Worm (Caenorhabditis elegans) whole organism, L1 larva: ENCODE results near the gene eif-3.G.

Experiments
- alr-1 ChIP-seq: fragments of 200-800 bp; sonication (Bioruptor generic); optimal IDR thresholded peaks from 2 replicates; lab custom pipeline; 2018; ENCODE audit warnings: borderline replicate concordance, mild to moderate bottlenecking, missing genetic modification characterization, missing compliant biosample characterization
- blmp-1 ChIP-seq: fragments of 150-350 bp; optimal IDR thresholded peaks from 2 replicates; lab custom pipeline; 2014; ENCODE audit warnings: missing biosample characterization, missing genetic modification characterization
- ceh-82 ChIP-seq, 3 experiments: fragments of 150-350 bp in 1 of 3; sonication (generic microtip) in 2 of 3; optimal IDR thresholded peaks; 2 replicates each; lab custom pipeline; 2014 to 2017; ENCODE audit warnings: missing biosample characterization in 3 of 3, missing genetic modification characterization in 3 of 3
- lin-39 ChIP-seq: fragments of 150-350 bp; optimal IDR thresholded peaks from 2 replicates; lab custom pipeline; 2014; ENCODE audit warnings: missing biosample characterization, missing genetic modification reagents, missing genetic modification characterization
- lir-3 ChIP-seq: sonication (generic microtip); optimal IDR thresholded peaks from 2 replicates; lab custom pipeline; 2016; ENCODE audit warnings: mild to moderate bottlenecking, missing genetic modification characterization, moderate library complexity, missing compliant biosample characterization; ENCODE audit not compliant: poor library complexity
- lsy-2 ChIP-seq, 2 experiments: fragments of 150-350 bp; optimal IDR thresholded peaks; 2 replicates each; lab custom pipeline; 2014; ENCODE audit warnings: missing biosample characterization in 2 of 2, missing genetic modification characterization in 2 of 2
- mep-1 ChIP-seq: fragments of 150-350 bp; optimal IDR thresholded peaks from 2 replicates; lab custom pipeline; 2014; ENCODE audit warnings: missing biosample characterization, missing genetic modification characterization
- nhr-11 ChIP-seq: fragments of 150-350 bp; optimal IDR thresholded peaks from 2 replicates; lab custom pipeline; 2014; ENCODE audit warnings: missing biosample characterization, missing genetic modification characterization
- nhr-12 ChIP-seq: sonication (generic microtip); optimal IDR thresholded peaks from 2 replicates; lab custom pipeline; 2017; ENCODE audit warnings: missing biosample characterization, missing genetic modification characterization
- skn-1 ChIP-seq: fragments of 150-350 bp; optimal IDR thresholded peaks from 2 replicates; lab custom pipeline; 2014; ENCODE audit warnings: missing biosample characterization, missing genetic modification characterization
- sup-37 ChIP-seq: fragments of 200-800 bp; sonication (Bioruptor generic); optimal IDR thresholded peaks from 2 replicates; lab custom pipeline; 2018; ENCODE audit warnings: mild to moderate bottlenecking, missing genetic modification characterization, missing compliant biosample characterization
- swsn-7 ChIP-seq: sonication (generic microtip); optimal IDR thresholded peaks from 2 replicates; lab custom pipeline; 2016; ENCODE audit warnings: missing genetic modification characterization, missing compliant biosample characterization
- unc-30 ChIP-seq: sonication (generic microtip); optimal IDR thresholded peaks from 2 replicates; lab custom pipeline; 2017; ENCODE audit warnings: missing biosample characterization, missing genetic modification characterization
- ztf-11 ChIP-seq, 2 experiments: sonication (generic microtip); optimal IDR thresholded peaks; 2 replicates each; lab custom pipeline; 2016 to 2017; ENCODE audit warnings: missing genetic modification characterization in 2 of 2, missing biosample characterization in 1 of 2, missing compliant biosample characterization in 1 of 2

DNA sequence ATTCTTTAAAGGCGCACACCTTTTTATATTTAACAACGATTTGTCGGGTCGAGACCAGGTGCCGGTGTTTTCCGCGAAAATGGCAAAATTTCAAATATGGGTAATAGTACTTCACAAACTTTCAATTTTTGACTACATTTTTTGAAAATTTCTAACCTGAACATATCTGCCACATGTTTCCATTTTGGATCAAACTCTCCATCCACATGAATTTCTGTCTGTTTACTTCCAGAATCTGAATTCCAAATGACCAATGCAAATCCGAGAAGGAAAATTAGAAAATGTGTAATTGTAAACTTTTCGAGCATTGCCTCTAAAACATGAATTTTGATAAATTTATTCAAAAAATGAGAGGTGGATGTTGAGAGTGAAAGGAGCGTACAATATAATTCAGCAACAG is 37.6 kb downstream of the eif-3.G start, which contains the start of gene lact-4:
- TF ChIP-seq lin-39 (tag; lab: Kevin White, UChicago): no peak
- TF ChIP-seq sup-37: no peak
- TF ChIP-seq mep-1: no peak
- TF ChIP-seq swsn-7: no peak
- TF ChIP-seq nhr-12: no peak
- TF ChIP-seq nhr-11 (tag; lab: Kevin White, UChicago): no peak
- TF ChIP-seq unc-30 (tag; lab: Kevin White, UChicago): no peak
- no peak for TF ChIP-seq alr-1 (tag; lab: Kevin White, UChicago)
- TF ChIP-seq skn-1 (tag; lab: Kevin White, UChicago): no peak
- TF ChIP-seq ztf-11 (tag; optimal IDR thresholded peaks at IDR 0.05; lab: Kevin White, UChicago): no peak
- no peak for TF ChIP-seq lir-3 (tag; lab: Kevin White, UChicago)
- no peak for TF ChIP-seq blmp-1 (tag; lab: Kevin White, UChicago)
- TF ChIP-seq lsy-2 (tag; optimal IDR thresholded peaks at IDR 0.05; lab: Kevin White, UChicago): no peak
- no peak for TF ChIP-seq ceh-82 (tag; optimal IDR thresholded peaks at IDR 0.05; lab: Kevin White, UChicago)
